Worm (Caenorhabditis elegans): ENCODE measurements around the gene spl-1.

spl-1 gene

ce11 chrIV:383135-383731, at the start of gene spl-1:
TSS of gene spl-1 (minus strand) at chrIV:383185.
- no peak for TF ChIP-seq unc-62 (GFP tag; optimal IDR thresholded peaks at IDR 0.05)

DNA sequence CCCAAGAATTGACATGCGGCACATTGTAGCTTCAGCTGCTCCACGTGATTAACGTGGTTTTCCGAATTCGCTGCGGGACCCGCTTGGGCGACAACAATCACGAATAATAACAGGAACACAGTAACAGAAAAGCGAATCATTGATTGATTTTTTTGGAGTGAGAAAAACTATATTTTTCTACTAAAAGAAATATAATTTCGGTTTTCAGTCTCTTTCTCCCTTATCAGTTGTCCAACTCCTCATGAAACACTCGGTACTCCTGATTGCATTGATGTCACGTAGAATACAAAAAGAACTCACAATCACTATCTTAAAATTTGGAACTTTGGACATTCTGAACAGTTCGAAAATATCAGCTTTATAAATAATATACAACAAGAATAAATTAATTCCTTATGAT, 45.9 kb upstream of the spl-1 start, which contains the start of gene Y66H1A.5:
Y66H1A.5 (minus strand) TSS at position 265 of the 400 bp plus-strand sequence.
- no peak for TF ChIP-seq unc-62 (GFP tag; optimal IDR thresholded peaks at IDR 0.05)

- no peak for TF ChIP-seq unc-62 (GFP tag; optimal IDR thresholded peaks at IDR 0.05)
These were observed 44.3 kb upstream of the spl-1 start for ce11 chrIV:427100-427908.

ce11 chrIV:426597-426996, 43.6 kb upstream of the spl-1 start:
- no peak for TF ChIP-seq unc-62 (GFP tag; optimal IDR thresholded peaks at IDR 0.05)

DNA sequence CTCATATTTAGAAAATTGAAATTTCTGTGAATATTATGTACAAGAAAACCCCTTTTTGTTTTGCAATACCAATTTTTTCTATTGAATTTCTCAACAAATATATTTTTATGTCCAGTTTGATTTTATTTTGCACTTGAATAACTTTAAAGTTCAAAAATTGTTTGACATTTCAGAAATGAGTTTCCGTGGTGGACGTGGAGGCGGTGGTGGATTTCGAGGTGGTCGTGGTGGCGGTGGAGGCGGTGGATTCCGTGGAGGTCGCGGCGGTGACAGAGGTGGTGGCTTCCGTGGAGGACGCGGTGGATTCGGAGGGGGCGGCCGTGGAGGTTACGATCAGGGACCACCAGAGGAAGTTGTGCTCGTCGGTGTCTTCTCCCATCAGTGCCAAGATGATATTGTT, 43.0 kb upstream of the spl-1 start, which contains the start of gene garr-1:
garr-1 (plus strand) TSS at position 174 of the 400 bp plus-strand sequence.
- TF ChIP-seq unc-62 (GFP tag; optimal IDR thresholded peaks at IDR 0.05), result no peak

DNA sequence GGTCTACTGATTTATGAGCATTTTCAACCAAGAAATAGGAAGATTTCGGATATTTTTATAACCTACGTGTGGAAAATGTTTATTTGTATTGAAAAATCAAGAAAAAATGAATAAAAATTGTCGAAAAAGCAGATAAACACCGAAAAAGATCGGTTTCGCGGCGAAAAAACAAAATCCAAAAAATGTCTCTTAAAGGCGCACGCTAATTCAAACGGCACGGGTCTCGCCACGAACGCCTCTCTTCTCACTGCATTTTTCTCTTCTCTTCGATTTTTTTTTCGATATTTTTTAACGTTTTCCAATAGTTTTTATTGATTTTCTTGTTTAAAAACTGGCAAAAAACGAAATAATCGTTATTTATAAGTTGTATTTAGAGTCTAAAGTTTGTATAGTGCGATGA, 42.6 kb upstream of the spl-1 start:
- TF ChIP-seq unc-62 (GFP tag; optimal IDR thresholded peaks at IDR 0.05), result no peak

ce11 chrIV:425052-425451, 42.1 kb upstream of the spl-1 start, which contains the start of gene daf-18:
TSS of gene daf-18 (minus strand) at chrIV:425177.
- TF ChIP-seq unc-62 (GFP tag; optimal IDR thresholded peaks at IDR 0.05), result no peak

DNA sequence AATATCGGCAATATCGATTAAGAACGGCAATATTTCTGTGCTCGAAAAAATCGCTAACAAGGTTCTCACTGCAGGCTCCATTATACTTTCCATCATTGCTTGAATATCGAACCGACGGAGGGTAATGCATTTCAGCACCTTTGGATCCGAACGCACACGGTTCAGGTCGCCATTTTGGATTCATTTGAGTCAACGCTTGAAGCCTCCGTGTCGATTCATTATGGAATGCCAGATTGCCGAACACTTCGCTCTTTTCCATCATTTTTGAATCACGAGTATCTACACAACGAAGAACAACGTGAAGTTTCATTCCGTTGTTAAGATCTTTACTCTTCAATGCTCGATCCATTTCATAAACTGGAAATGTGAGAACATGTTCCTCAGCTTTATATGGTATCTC, 39.1 kb upstream of the spl-1 start:
- no peak for TF ChIP-seq unc-62 (GFP tag; optimal IDR thresholded peaks at IDR 0.05)

DNA sequence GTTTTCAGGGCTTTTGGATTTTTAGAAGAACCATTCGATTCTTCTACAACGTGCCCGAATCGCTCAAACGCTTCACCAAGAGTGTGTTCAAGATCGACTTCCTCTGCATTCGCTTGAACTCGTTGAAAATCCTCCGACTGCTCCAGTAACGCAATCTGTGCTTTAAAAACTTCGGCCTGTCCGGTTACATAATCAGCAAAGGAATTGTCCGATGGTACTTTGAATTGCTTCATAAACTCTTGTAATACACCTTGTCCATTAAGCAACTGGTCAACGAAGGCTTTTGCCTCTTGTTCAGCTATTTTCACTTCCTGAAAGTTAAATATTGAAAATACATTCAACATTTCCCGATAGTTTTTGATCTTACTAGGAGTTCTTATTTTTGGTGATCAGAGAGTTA, 37.7 kb upstream of the spl-1 start:
- no peak for TF ChIP-seq unc-62 (GFP tag; optimal IDR thresholded peaks at IDR 0.05)

- TF ChIP-seq unc-62 (GFP tag; optimal IDR thresholded peaks at IDR 0.05), result no peak
These were observed 36.7 kb upstream of the spl-1 start, which contains the start of gene eri-1 for ce11 chrIV:419674-420073. TSS of gene eri-1 (minus strand) at chrIV:419958.

- TF ChIP-seq unc-62 (GFP tag; optimal IDR thresholded peaks at IDR 0.05), result no peak
These were observed 27.5 kb upstream of the spl-1 start, which contains the start of gene T07A9.12 for ce11 chrIV:410420-410891. TSS of gene T07A9.12 (plus strand) at chrIV:410867.

- no peak for TF ChIP-seq unc-62 (GFP tag; optimal IDR thresholded peaks at IDR 0.05)
These were observed 26.9 kb upstream of the spl-1 start, which contains the start of gene kgb-1 for ce11 chrIV:409935-410334. TSS of gene kgb-1 (minus strand) at chrIV:410035.

- TF ChIP-seq unc-62 (GFP tag; optimal IDR thresholded peaks at IDR 0.05), result no peak
These were observed 25.9 kb upstream of the spl-1 start for ce11 chrIV:408892-409291.

DNA sequence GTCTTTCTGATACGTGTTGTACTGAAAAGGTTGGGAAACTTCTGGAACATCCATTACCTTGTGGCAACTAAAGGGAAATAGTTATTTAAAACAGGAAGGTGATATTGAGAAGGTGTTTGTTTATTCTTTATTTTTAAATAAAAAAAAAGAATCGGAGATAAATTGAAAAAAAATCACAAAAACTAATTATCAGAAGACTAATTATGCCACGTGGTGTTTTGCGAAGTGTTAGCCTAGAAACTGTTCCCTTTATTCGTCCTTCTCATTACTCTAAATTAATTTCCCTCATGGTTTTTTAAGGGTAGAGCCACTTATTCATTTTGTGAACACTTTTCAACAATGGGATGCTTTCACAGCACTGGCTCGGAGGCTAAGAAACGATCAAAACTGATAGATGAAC, 18.4 kb upstream of the spl-1 start, which contains the start of gene gpa-4:
gpa-4 (plus strand) TSS at position 301 of the 400 bp plus-strand sequence.
- no peak for TF ChIP-seq unc-62 (GFP tag; optimal IDR thresholded peaks at IDR 0.05)

- no peak for TF ChIP-seq unc-62 (GFP tag; optimal IDR thresholded peaks at IDR 0.05)
These were observed 13.4 kb upstream of the spl-1 start, which contains the start of gene rrp-8 for ce11 chrIV:396373-396772. TSS of gene rrp-8 (plus strand) at chrIV:396545.

DNA sequence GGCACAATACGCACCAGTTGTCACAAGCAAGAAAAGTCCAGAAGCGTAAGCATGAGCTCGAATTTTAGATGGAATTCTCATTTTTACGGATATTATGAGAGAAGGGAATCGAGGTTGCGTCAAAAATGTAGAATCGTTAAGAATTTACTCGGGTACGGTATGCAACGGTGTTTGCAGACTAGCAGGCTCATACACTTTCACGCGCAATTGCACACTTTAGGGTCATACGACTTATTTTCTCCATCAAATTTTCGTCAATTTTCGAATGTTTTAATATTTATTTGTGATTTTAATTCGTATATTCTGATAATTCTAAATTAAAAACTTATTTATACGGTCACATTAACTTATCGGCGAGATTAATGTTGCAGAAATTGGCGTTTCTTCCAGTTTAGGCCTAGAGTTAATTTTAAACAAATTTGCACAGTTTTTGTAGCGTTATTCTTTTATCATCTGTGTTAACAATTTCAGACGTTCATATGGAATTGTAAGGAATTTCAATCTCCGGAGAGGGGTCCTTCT, 10.5 kb upstream of the spl-1 start, which contains the start of the genes T07A9.15 and nog-1:
T07A9.15 (minus strand) TSS at position 138 of the 522 bp plus-strand sequence.
nog-1 (plus strand) TSS at position 472 of the 522 bp plus-strand sequence.
- no peak for TF ChIP-seq unc-62 (GFP tag; optimal IDR thresholded peaks at IDR 0.05)

All from whole organism, dauer.